Worm (Caenorhabditis elegans): Measurements from ENCODE around the gene znf-598.

DNA sequence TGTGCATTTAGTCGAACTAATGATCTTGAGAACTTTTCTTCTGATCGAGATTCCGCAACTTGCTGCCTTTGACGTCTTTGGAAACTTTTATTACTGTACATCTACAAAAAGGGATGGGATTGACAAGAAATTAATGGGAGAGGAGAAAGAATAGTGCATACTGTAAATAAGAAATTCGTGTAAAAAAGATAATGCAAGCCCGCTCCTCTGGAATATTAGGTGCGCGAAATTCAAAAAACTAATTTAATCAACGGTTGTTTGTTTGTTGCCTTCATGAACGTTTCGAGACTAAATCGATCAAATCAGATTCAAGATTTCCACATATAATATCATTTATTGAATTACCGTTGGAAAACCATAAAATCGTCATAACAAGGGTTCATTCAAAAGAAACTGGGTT, 44.3 kb downstream of the znf-598 start, which contains the start of gene him-14:
- TF ChIP-seq R02D3.7 (tag; optimal IDR thresholded peaks at IDR 0.05) = no peak
- TF ChIP-seq lin-13 (GFP tag; optimal IDR thresholded peaks at IDR 0.05) = no peak
- TF ChIP-seq unc-39 (tag; optimal IDR thresholded peaks at IDR 0.05) = no peak

Measured in whole organism, L4 larva.